Worm (Caenorhabditis elegans) whole organism, midembryonic: ENCODE data around the gene C14B1.2.

Experiments used
- T22C8.4 ChIP-seq: fragments of 200-800 bp; sonication (Bioruptor generic); IDR thresholded peaks from 2 replicates; pipeline ENCODE4 v1.3.6; 2022; ENCODE audit warnings: missing genetic modification characterization, missing compliant biosample characterization
- cog-1 ChIP-seq: sonication (generic microtip); optimal IDR thresholded peaks from 2 replicates; lab custom pipeline; 2016; ENCODE audit warnings: missing genetic modification characterization, missing compliant biosample characterization
- flt-1 ChIP-seq: fragments of 200-800 bp; sonication (Bioruptor generic); IDR thresholded peaks from 2 replicates; pipeline ENCODE4 v1.3.6; 2022; ENCODE audit warnings: missing genetic modification characterization, missing compliant biosample characterization
- klf-2 ChIP-seq: fragments of 200-800 bp; sonication (Bioruptor generic); conservative IDR thresholded peaks from 2 replicates; pipeline ENCODE4 v1.3.6; 2022; ENCODE audit warnings: missing genetic modification reagents, missing genetic modification characterization, missing compliant biosample characterization
- med-1 ChIP-seq: sonication (generic microtip); optimal IDR thresholded peaks from 2 replicates; lab custom pipeline; 2017; ENCODE audit warnings: missing genetic modification characterization, mild to moderate bottlenecking, missing compliant biosample characterization, antibody characterized with exemption, missing genetic modification reagents; ENCODE audit not compliant: insufficient read depth
- ref-1 ChIP-seq: fragments of 200-800 bp; sonication (Bioruptor generic); conservative IDR thresholded peaks from 2 replicates; pipeline ENCODE4 v1.3.6; 2022; ENCODE audit warnings: missing genetic modification reagents, missing genetic modification characterization, missing compliant biosample characterization
- tab-1 ChIP-seq: fragments of 200-800 bp; sonication (Bioruptor generic); IDR thresholded peaks from 2 replicates; pipeline ENCODE4 v1.3.6; 2022; ENCODE audit warnings: missing genetic modification characterization, missing compliant biosample characterization
- ztf-29 ChIP-seq: fragments of 200-800 bp; sonication (Bioruptor generic); IDR thresholded peaks from 2 replicates; pipeline ENCODE4 v1.3.6; 2022; ENCODE audit warnings: missing genetic modification reagents, missing genetic modification characterization, missing compliant biosample characterization

DNA sequence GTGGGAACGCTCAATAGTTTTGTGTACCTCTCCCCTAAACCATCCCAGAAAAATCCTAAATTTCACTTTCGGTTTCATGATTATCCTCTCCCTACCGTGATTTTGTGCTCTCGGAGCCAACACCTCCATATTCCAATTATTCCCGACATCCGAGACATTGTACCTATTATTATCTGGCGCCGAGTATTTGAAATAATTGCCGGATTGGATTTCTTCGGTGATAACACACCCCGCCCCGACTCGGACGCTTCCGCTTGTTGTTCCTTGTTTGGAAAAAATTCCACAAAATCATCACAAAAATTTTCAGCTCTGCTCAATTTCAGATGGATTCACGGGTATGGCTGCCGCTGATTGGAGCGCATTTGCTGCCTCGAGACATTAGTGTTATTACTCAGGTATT is 43.1 kb downstream of the C14B1.2 start, which contains the start of gene lin-48:
- TF ChIP-seq tab-1 (GFP tag; lab: Robert Waterston, UW): no peak
- 0 out of 2 replicates have a peak, but pooled peaks have one; percentile 2 for TF ChIP-seq ref-1 (GFP tag; lab: Robert Waterston, UW)
- TF ChIP-seq ztf-29 (GFP tag; lab: Robert Waterston, UW): no peak
- no peak for TF ChIP-seq cog-1 (tag; lab: Kevin White, UChicago)
- no peak for TF ChIP-seq klf-2 (GFP tag; lab: Robert Waterston, UW)
- TF ChIP-seq flt-1 (GFP tag; lab: Robert Waterston, UW): no peak
- no peak for TF ChIP-seq T22C8.4 (GFP tag; lab: Robert Waterston, UW)
- no peak for TF ChIP-seq med-1 (GFP tag; lab: Kevin White, UChicago)
